Fruit fly (Drosophila melanogaster) whole organism, embryonic: ENCODE measurements around the gene NdufV3.

Experiments
- ATbp ChIP-seq: fragments of 200-800 bp; sonication (Bioruptor generic); optimal IDR thresholded peaks from 2 replicates; lab custom pipeline; 2017; ENCODE audit warnings: missing biosample characterization, mild to moderate bottlenecking, missing genetic modification characterization, missing genetic modification reagents
- Abd-B ChIP-seq: fragments of 200-800 bp; sonication (Bioruptor generic); optimal IDR thresholded peaks from 2 replicates; lab custom pipeline; 2018; ENCODE audit warnings: missing biosample characterization, mild to moderate bottlenecking, missing genetic modification characterization, moderate library complexity
- CG10267 ChIP-seq: fragments of 200-800 bp; sonication (Bioruptor generic); optimal IDR thresholded peaks from 2 replicates; lab custom pipeline; 2018; ENCODE audit warnings: missing biosample characterization, mild to moderate bottlenecking, missing genetic modification characterization, moderate library complexity
- CG10431 ChIP-seq: fragments of 200-800 bp; sonication (Bioruptor generic); optimal IDR thresholded peaks from 3 replicates; lab custom pipeline; 2018; ENCODE audit warnings: missing biosample characterization, mild to moderate bottlenecking, missing genetic modification characterization
- CG11085 ChIP-seq: fragments of 200-800 bp; sonication (Bioruptor generic); IDR thresholded peaks from 2 replicates; pipeline ENCODE4 v1.3.6; 2022; ENCODE audit warnings: missing biosample characterization, missing genetic modification characterization
- CG12071 ChIP-seq: fragments of 200-800 bp; sonication (Bioruptor generic); optimal IDR thresholded peaks from 3 replicates; lab custom pipeline; 2018; ENCODE audit warnings: missing biosample characterization, mild to moderate bottlenecking, missing genetic modification characterization
- CG12299 ChIP-seq: fragments of 200-800 bp; sonication (Bioruptor generic); optimal IDR thresholded peaks from 2 replicates; lab custom pipeline; 2018; ENCODE audit warnings: missing biosample characterization, mild to moderate bottlenecking, missing genetic modification characterization
- CG13894 ChIP-seq: fragments of 200-800 bp; sonication (Bioruptor generic); optimal IDR thresholded peaks from 3 replicates; lab custom pipeline; 2018; ENCODE audit warnings: missing biosample characterization, mild to moderate bottlenecking, missing genetic modification characterization, moderate library complexity
- CG14710 ChIP-seq: fragments of 200-800 bp; sonication (Bioruptor generic); optimal IDR thresholded peaks from 3 replicates; lab custom pipeline; 2019; ENCODE audit warnings: missing biosample characterization, mild to moderate bottlenecking, missing genetic modification characterization, moderate library complexity
- CG14860 ChIP-seq: fragments of 200-800 bp; sonication (Bioruptor generic); IDR thresholded peaks from 3 replicates; pipeline ENCODE4 v1.3.6; 2022; ENCODE audit warnings: missing biosample characterization, missing genetic modification characterization; ENCODE audit not compliant: partially characterized antibody
- CG15269 ChIP-seq: fragments of 200-800 bp; sonication (Bioruptor generic); optimal IDR thresholded peaks from 2 replicates; lab custom pipeline; 2018; ENCODE audit warnings: missing biosample characterization, mild to moderate bottlenecking, missing genetic modification characterization, moderate library complexity
- CG17385 ChIP-seq: fragments of 200-800 bp; sonication (Bioruptor generic); optimal IDR thresholded peaks from 3 replicates; lab custom pipeline; 2018; ENCODE audit warnings: missing biosample characterization, mild to moderate bottlenecking, missing genetic modification characterization
- CG17612 ChIP-seq: fragments of 200-800 bp; sonication (Bioruptor generic); IDR thresholded peaks from 2 replicates; pipeline ENCODE4 v1.3.6; 2022; ENCODE audit warnings: missing biosample characterization, missing genetic modification characterization
- CG18476 ChIP-seq: fragments of 200-800 bp; sonication (Bioruptor generic); optimal IDR thresholded peaks from 2 replicates; lab custom pipeline; 2016; ENCODE audit warnings: missing biosample characterization, mild to moderate bottlenecking, missing genetic modification characterization
- CG2202 ChIP-seq: fragments of 200-800 bp; sonication (Bioruptor generic); optimal IDR thresholded peaks from 2 replicates; lab custom pipeline; 2018; ENCODE audit warnings: missing biosample characterization, mild to moderate bottlenecking, missing genetic modification characterization
- CG2712 ChIP-seq: fragments of 200-800 bp; optimal IDR thresholded peaks from 3 replicates; lab custom pipeline; 2019; ENCODE audit warnings: missing biosample characterization, mild to moderate bottlenecking, missing genetic modification characterization, moderate library complexity
- CG2875 ChIP-seq: fragments of 200-800 bp; sonication (Bioruptor generic); optimal IDR thresholded peaks from 2 replicates; lab custom pipeline; 2017; ENCODE audit warnings: missing biosample characterization, mild to moderate bottlenecking, missing genetic modification characterization, missing genetic modification reagents
- CG30020 ChIP-seq: fragments of 200-800 bp; optimal IDR thresholded peaks from 2 replicates; lab custom pipeline; 2019; ENCODE audit warnings: missing biosample characterization, mild to moderate bottlenecking, missing genetic modification characterization, moderate library complexity
- CG3163 ChIP-seq: fragments of 200-800 bp; sonication (Bioruptor generic); optimal IDR thresholded peaks from 3 replicates; lab custom pipeline; 2016; ENCODE audit warnings: missing biosample characterization, missing genetic modification characterization
- CG3407 ChIP-seq: fragments of 200-800 bp; sonication (Bioruptor generic); optimal IDR thresholded peaks from 2 replicates; lab custom pipeline; 2018; ENCODE audit warnings: missing biosample characterization, mild to moderate bottlenecking, missing genetic modification characterization
- CG42726 ChIP-seq: fragments of 200-800 bp; sonication (Bioruptor generic); IDR thresholded peaks from 2 replicates; pipeline ENCODE4 v1.3.6; 2022; ENCODE audit warnings: missing biosample characterization, missing genetic modification characterization; ENCODE audit not compliant: partially characterized antibody
- CG43689 ChIP-seq: fragments of 200-800 bp; sonication (Bioruptor generic); IDR thresholded peaks from 2 replicates; pipeline ENCODE4 v1.3.6; 2022; ENCODE audit warnings: missing biosample characterization, missing genetic modification characterization
- CG4424 ChIP-seq: fragments of 200-800 bp; sonication (Bioruptor generic); optimal IDR thresholded peaks from 3 replicates; lab custom pipeline; 2016; ENCODE audit warnings: missing biosample characterization, missing genetic modification characterization
- CG4617 ChIP-seq: fragments of 200-800 bp; sonication (Bioruptor generic); optimal IDR thresholded peaks from 3 replicates; lab custom pipeline; 2016; ENCODE audit warnings: missing biosample characterization, missing genetic modification characterization, borderline replicate concordance
- CG5180 ChIP-seq: fragments of 200-800 bp; sonication (Bioruptor generic); optimal IDR thresholded peaks from 3 replicates; lab custom pipeline; 2017; ENCODE audit warnings: missing biosample characterization, missing genetic modification characterization, mild to moderate bottlenecking, moderate library complexity, missing genetic modification reagents
- CG6254 ChIP-seq: fragments of 200-800 bp; sonication (Bioruptor generic); optimal IDR thresholded peaks from 3 replicates; lab custom pipeline; 2017; ENCODE audit warnings: mild to moderate bottlenecking, missing biosample characterization, missing genetic modification reagents, missing genetic modification characterization
- CG8924 ChIP-seq: fragments of 200-800 bp; optimal IDR thresholded peaks from 3 replicates; lab custom pipeline; 2019; ENCODE audit warnings: missing biosample characterization, mild to moderate bottlenecking, missing genetic modification characterization, moderate library complexity
- CrebB ChIP-seq: fragments of 200-800 bp; sonication (Bioruptor generic); optimal IDR thresholded peaks from 3 replicates; lab custom pipeline; 2018; ENCODE audit warnings: missing biosample characterization, mild to moderate bottlenecking, missing genetic modification characterization
- D19A ChIP-seq: fragments of 200-800 bp; optimal IDR thresholded peaks from 3 replicates; lab custom pipeline; 2019; ENCODE audit warnings: missing biosample characterization, mild to moderate bottlenecking, missing genetic modification characterization, moderate library complexity
- Dip3 ChIP-seq: fragments of 200-800 bp; sonication (Bioruptor generic); optimal IDR thresholded peaks from 3 replicates; lab custom pipeline; 2016; ENCODE audit warnings: missing biosample characterization, missing genetic modification characterization
- Hand ChIP-seq: fragments of 200-800 bp; sonication (Bioruptor generic); optimal IDR thresholded peaks from 2 replicates; lab custom pipeline; 2017; ENCODE audit warnings: mild to moderate bottlenecking, missing biosample characterization, missing genetic modification reagents, missing genetic modification characterization
- Hr78 ChIP-seq, 2 experiments: fragments of 200-800 bp in 1 of 2; fragments of >200 bp in 1 of 2; sonication (Bioruptor generic) in 1 of 2; optimal IDR thresholded peaks; 2 replicates each; lab custom pipeline; 2017 to 2019; ENCODE audit warnings: missing biosample characterization in 2 of 2, missing genetic modification characterization in 2 of 2, mild to moderate bottlenecking in 1 of 2, moderate library complexity in 1 of 2
- MBD-R2 ChIP-seq: fragments of 200-800 bp; sonication (Bioruptor generic); IDR thresholded peaks from 2 replicates; pipeline ENCODE4 v1.3.6; 2022; ENCODE audit warnings: missing biosample characterization, missing genetic modification characterization
- Max ChIP-seq: fragments of 200-800 bp; sonication (Bioruptor generic); optimal IDR thresholded peaks from 2 replicates; lab custom pipeline; 2016; ENCODE audit warnings: missing biosample characterization, mild to moderate bottlenecking, missing genetic modification characterization
- NC2β ChIP-seq: fragments of 200-800 bp; sonication (Bioruptor generic); optimal IDR thresholded peaks from 2 replicates; lab custom pipeline; 2016; ENCODE audit warnings: missing biosample characterization, missing genetic modification characterization
- Ravus ChIP-seq: fragments of 200-800 bp; sonication (Bioruptor generic); IDR thresholded peaks from 2 replicates; pipeline ENCODE4 v1.3.6; 2022; ENCODE audit warnings: missing biosample characterization, missing genetic modification characterization
- Vsx1 ChIP-seq: fragments of 200-800 bp; sonication (Bioruptor generic); optimal IDR thresholded peaks from 2 replicates; lab custom pipeline; 2017; ENCODE audit warnings: missing biosample characterization, mild to moderate bottlenecking, missing genetic modification characterization, missing genetic modification reagents
- Xrp1 ChIP-seq: fragments of 200-800 bp; sonication (Bioruptor generic); IDR thresholded peaks from 2 replicates; pipeline ENCODE4 v1.3.6; 2022; ENCODE audit warnings: missing biosample characterization, missing genetic modification characterization
- abd-A ChIP-seq: fragments of 200-800 bp; sonication (Bioruptor generic); optimal IDR thresholded peaks from 3 replicates; lab custom pipeline; 2019; ENCODE audit warnings: missing biosample characterization, mild to moderate bottlenecking, missing genetic modification characterization, moderate library complexity
- fd64A ChIP-seq: fragments of 200-800 bp; sonication (Bioruptor generic); optimal IDR thresholded peaks from 3 replicates; lab custom pipeline; 2018; ENCODE audit warnings: missing biosample characterization, mild to moderate bottlenecking, missing genetic modification characterization
- ftz-f1 ChIP-seq: fragments of 200-800 bp; sonication (Bioruptor generic); optimal IDR thresholded peaks from 2 replicates; lab custom pipeline; 2016; ENCODE audit warnings: missing biosample characterization, missing genetic modification characterization
- lilli ChIP-seq: fragments of 200-800 bp; sonication (Bioruptor generic); optimal IDR thresholded peaks from 3 replicates; lab custom pipeline; 2016; ENCODE audit warnings: missing biosample characterization, missing genetic modification characterization
- mirr ChIP-seq: fragments of 200-800 bp; sonication (Bioruptor generic); optimal IDR thresholded peaks from 3 replicates; lab custom pipeline; 2018; ENCODE audit warnings: missing biosample characterization, mild to moderate bottlenecking, missing genetic modification characterization
- nerfin-1 ChIP-seq: fragments of 200-800 bp; sonication (Bioruptor generic); optimal IDR thresholded peaks from 3 replicates; lab custom pipeline; 2019; ENCODE audit warnings: missing biosample characterization, mild to moderate bottlenecking, missing genetic modification characterization, moderate library complexity
- phol ChIP-seq: fragments of 200-800 bp; sonication (Bioruptor generic); optimal IDR thresholded peaks from 3 replicates; lab custom pipeline; 2018; ENCODE audit warnings: missing biosample characterization, mild to moderate bottlenecking, missing genetic modification characterization, moderate library complexity
- shn ChIP-seq: fragments of 200-800 bp; sonication (Bioruptor generic); optimal IDR thresholded peaks from 3 replicates; lab custom pipeline; 2016; ENCODE audit warnings: missing biosample characterization, missing genetic modification characterization
- vnd ChIP-seq: fragments of 200-800 bp; sonication (Bioruptor generic); IDR thresholded peaks from 3 replicates; pipeline ENCODE4 v1.3.6; 2022; ENCODE audit warnings: missing biosample characterization, missing genetic modification characterization; ENCODE audit not compliant: partially characterized antibody
- zen2 ChIP-seq: fragments of 200-800 bp; sonication (Bioruptor generic); IDR thresholded peaks from 3 replicates; pipeline ENCODE4 v1.3.6; 2022; ENCODE audit warnings: missing biosample characterization, missing genetic modification characterization; ENCODE audit not compliant: partially characterized antibody
- zfh2 ChIP-seq: fragments of 200-800 bp; sonication (Bioruptor generic); optimal IDR thresholded peaks from 2 replicates; lab custom pipeline; 2016; ENCODE audit warnings: missing biosample characterization, missing genetic modification characterization

The NdufV3 gene

dm6 chrX:11351351-11351750, 1.6 kb downstream of the NdufV3 start (continued):
- no peak for TF ChIP-seq vnd (GFP tag; lab: Robert Waterston, UW)
- TF ChIP-seq CG12299 (tag; lab: Kevin White, UChicago): peak; percentile 88
- TF ChIP-seq NC2β: peak; percentile 88
- peak; percentile 90 for TF ChIP-seq shn (GFP tag; lab: Kevin White, UChicago)
- no peak for TF ChIP-seq CG42726 (GFP tag; lab: Robert Waterston, UW)
- peak; percentile 88 for TF ChIP-seq CG8924
- TF ChIP-seq CG14860 (GFP tag; lab: Robert Waterston, UW): no peak
- TF ChIP-seq CG10431 (GFP tag; lab: Kevin White, UChicago): peak; percentile 50
- TF ChIP-seq ATbp: peak; percentile 93
- TF ChIP-seq zen2: no peak
- TF ChIP-seq fd64A (GFP tag; lab: Kevin White, UChicago): peak; percentile 81
- TF ChIP-seq CG2202: peak; percentile 70
- TF ChIP-seq phol: peak; percentile 89
- peak; percentile 85 for TF ChIP-seq CG18476 (GFP tag; lab: Kevin White, UChicago)
- peak; percentile 72 for TF ChIP-seq CG10267 (tag; lab: Kevin White, UChicago)
- TF ChIP-seq Hr78 (GFP tag; optimal IDR thresholded peaks at IDR 0.05; lab: Kevin White, UChicago): peak in 1 of 2 experiments; percentile 56
- TF ChIP-seq CG5180 (GFP tag; lab: Kevin White, UChicago): peak; percentile 85
- TF ChIP-seq CG3163 (GFP tag; lab: Kevin White, UChicago): peak; percentile 74
- peak; percentile 85 for TF ChIP-seq Max (GFP tag; lab: Kevin White, UChicago)
- peak; percentile 50 for TF ChIP-seq CG30020 (tag; lab: Kevin White, UChicago)
- TF ChIP-seq D19A (tag; lab: Kevin White, UChicago): peak; percentile 80
- TF ChIP-seq CrebB (tag; lab: Kevin White, UChicago): peak; percentile 92
- peak; percentile 81 for TF ChIP-seq CG6254 (GFP tag; lab: Kevin White, UChicago)
- peak; percentile 79 for TF ChIP-seq nerfin-1 (tag; lab: Kevin White, UChicago)
- TF ChIP-seq CG3407 (GFP tag; lab: Kevin White, UChicago): peak; percentile 86
- TF ChIP-seq CG4617: peak; percentile 88
- TF ChIP-seq Xrp1 (GFP tag; lab: Robert Waterston, UW): peak; percentile 94
- peak; percentile 84 for TF ChIP-seq Ravus (GFP tag; lab: Robert Waterston, UW)
- TF ChIP-seq MBD-R2 (GFP tag; lab: Robert Waterston, UW): peak; percentile 87
- no peak for TF ChIP-seq Vsx1 (GFP tag; lab: Kevin White, UChicago)
- TF ChIP-seq CG12071 (GFP tag; lab: Kevin White, UChicago): peak; percentile 96
- peak; percentile 91 for TF ChIP-seq CG2712
- peak; percentile 83 for TF ChIP-seq CG17612 (GFP tag; lab: Robert Waterston, UW)
- peak; percentile 94 for TF ChIP-seq CG4424 (GFP tag; lab: Kevin White, UChicago)
- TF ChIP-seq CG17385: peak; percentile 89
- TF ChIP-seq CG14710 (tag; lab: Kevin White, UChicago): peak; percentile 75
- peak; percentile 78 for TF ChIP-seq Hand
- no peak for TF ChIP-seq abd-A (tag; lab: Kevin White, UChicago)
- TF ChIP-seq ftz-f1 (GFP tag; lab: Kevin White, UChicago): no peak
- TF ChIP-seq Abd-B (GFP tag; lab: Kevin White, UChicago): peak; percentile 91
- peak; percentile 90 for TF ChIP-seq CG2875 (GFP tag; lab: Kevin White, UChicago)
- peak; percentile 92 for TF ChIP-seq zfh2
- peak; percentile 91 for TF ChIP-seq CG11085 (GFP tag; lab: Robert Waterston, UW)
- peak; percentile 87 for TF ChIP-seq CG43689 (GFP tag; lab: Robert Waterston, UW)
- peak; percentile 94 for TF ChIP-seq lilli (GFP tag; lab: Kevin White, UChicago)
- TF ChIP-seq CG13894: peak; percentile 82
- peak; percentile 95 for TF ChIP-seq CG15269 (tag; lab: Kevin White, UChicago)
- TF ChIP-seq Dip3: peak; percentile 93
- peak; percentile 92 for TF ChIP-seq mirr (GFP tag; lab: Kevin White, UChicago)
